Fruit fly (Drosophila melanogaster): ENCODE data around the gene msd1.
A peak's percentile ranks its signal among the peaks of the same experiment; 100 is the strongest.

msd1 gene

DNA sequence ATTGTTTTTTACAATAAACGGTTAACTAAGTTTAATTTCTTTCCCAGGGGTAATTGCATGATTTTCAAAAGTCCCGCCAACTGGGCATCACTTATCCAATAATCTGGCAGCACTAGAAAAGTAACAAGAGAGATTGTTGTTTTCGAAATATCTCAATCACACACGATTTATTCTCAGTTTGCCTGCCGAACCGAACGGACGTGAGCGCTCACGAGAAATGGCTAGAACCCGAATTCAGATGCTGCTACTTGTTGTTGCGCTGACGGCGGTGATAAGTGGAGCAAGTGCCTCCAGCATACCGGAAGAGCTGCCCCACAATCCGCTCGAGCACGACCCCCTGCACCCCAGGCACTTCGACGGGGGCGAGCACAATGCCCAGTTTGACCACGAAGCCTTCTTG, 33.0 kb upstream of the msd1 start, which contains the start of gene scf:
Gene scf (plus strand): TSS at position 164 of the 400 bp plus-strand sequence.
- peak; percentile 99 for TF ChIP-seq fru (GFP tag; optimal IDR thresholded peaks at IDR 0.05)
- TF ChIP-seq Dif (GFP tag; optimal IDR thresholded peaks at IDR 0.05; ENCODE audit: partially characterized antibody) = peak; percentile 57
- no peak for TF ChIP-seq dsf (GFP tag; optimal IDR thresholded peaks at IDR 0.05; ENCODE audit: borderline replicate concordance)
- TF ChIP-seq Sp1 (GFP tag; optimal IDR thresholded peaks at IDR 0.05) = peak; percentile 22
- TF ChIP-seq Rel (GFP tag; optimal IDR thresholded peaks at IDR 0.05) = no peak
- peak; percentile 58 for TF ChIP-seq Rel (tag; optimal IDR thresholded peaks at IDR 0.05)
- peak; percentile 63 for TF ChIP-seq Myc (optimal IDR thresholded peaks at IDR 0.05)
- TF ChIP-seq sage (GFP tag; optimal IDR thresholded peaks at IDR 0.05) = no peak
- peak; percentile 4 for TF ChIP-seq woc (GFP tag; optimal IDR thresholded peaks at IDR 0.05)

DNA sequence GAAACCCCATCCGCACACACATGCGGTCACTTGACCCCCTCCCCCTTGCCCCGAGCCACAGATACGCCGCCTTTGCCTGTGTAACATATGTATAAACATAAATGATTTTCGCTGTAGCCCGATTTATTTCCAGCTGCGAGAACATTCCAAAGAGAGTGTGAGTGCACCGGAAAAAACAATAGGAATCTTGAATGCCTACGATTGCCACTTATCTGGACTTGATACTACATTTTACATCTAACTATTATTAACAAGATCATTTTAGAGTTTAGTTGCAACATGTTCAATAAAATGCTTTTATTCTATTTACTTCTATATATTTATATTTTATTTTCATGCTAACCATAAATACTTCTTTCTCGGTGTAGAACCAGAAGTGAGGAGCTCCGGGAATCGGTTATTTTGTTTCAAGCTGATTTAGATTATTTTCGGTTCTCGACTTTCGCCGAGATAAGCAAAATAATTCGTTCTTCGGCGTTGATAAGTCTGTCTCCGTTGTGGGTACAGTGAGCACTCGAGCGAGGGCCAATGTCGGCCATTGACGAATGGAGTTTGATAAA, 31.4 kb upstream of the msd1 start:
- TF ChIP-seq fru (GFP tag; optimal IDR thresholded peaks at IDR 0.05) = peak; percentile 80
- peak; percentile 74 for TF ChIP-seq sv (GFP tag; optimal IDR thresholded peaks at IDR 0.05)
- TF ChIP-seq h (GFP tag; optimal IDR thresholded peaks at IDR 0.05) = peak; percentile 80
- TF ChIP-seq usp (GFP tag; optimal IDR thresholded peaks at IDR 0.05) = no peak
- no peak for TF ChIP-seq CG32264 (GFP tag; optimal IDR thresholded peaks at IDR 0.05)
- TF ChIP-seq HLH106 (tag; optimal IDR thresholded peaks at IDR 0.05) = peak; percentile 80
- TF ChIP-seq pan (optimal IDR thresholded peaks at IDR 0.05) = no peak
- peak; percentile 28 for TF ChIP-seq woc (GFP tag; optimal IDR thresholded peaks at IDR 0.05)
- TF ChIP-seq CG9705 (GFP tag; optimal IDR thresholded peaks at IDR 0.05) = peak; percentile 36
- TF ChIP-seq brk (GFP tag; optimal IDR thresholded peaks at IDR 0.05) = no peak
- TF ChIP-seq GATAd (GFP tag; optimal IDR thresholded peaks at IDR 0.05) = no peak
- TF ChIP-seq dsf (GFP tag; optimal IDR thresholded peaks at IDR 0.05; ENCODE audit: borderline replicate concordance) = no peak
- TF ChIP-seq rgr (GFP tag; optimal IDR thresholded peaks at IDR 0.05) = peak; percentile 76
- TF ChIP-seq ey (GFP tag; optimal IDR thresholded peaks at IDR 0.05) = peak; percentile 68
- TF ChIP-seq Jra (GFP tag; optimal IDR thresholded peaks at IDR 0.05) = no peak
- no peak for TF ChIP-seq Rel (GFP tag; optimal IDR thresholded peaks at IDR 0.05)
- TF ChIP-seq Rel (tag; optimal IDR thresholded peaks at IDR 0.05) = peak; percentile 54
- no peak for TF ChIP-seq Dfd (GFP tag; optimal IDR thresholded peaks at IDR 0.05)
- peak; percentile 78 for TF ChIP-seq Sp1 (GFP tag; optimal IDR thresholded peaks at IDR 0.05)
- peak; percentile 79 for TF ChIP-seq psq (GFP tag; optimal IDR thresholded peaks at IDR 0.05)
- peak; percentile 84 for TF ChIP-seq OdsH (GFP tag; optimal IDR thresholded peaks at IDR 0.05)
- TF ChIP-seq Hr78 (GFP tag; optimal IDR thresholded peaks at IDR 0.05) = no peak
- peak in 1 of 2 experiments; percentile 74 for TF ChIP-seq foxo (GFP tag; optimal IDR thresholded peaks at IDR 0.05)
- TF ChIP-seq dmrt93B (GFP tag; optimal IDR thresholded peaks at IDR 0.05) = no peak
- no peak for TF ChIP-seq Mio (GFP tag; optimal IDR thresholded peaks at IDR 0.05)
- TF ChIP-seq jim (GFP tag; optimal IDR thresholded peaks at IDR 0.05) = no peak
- TF ChIP-seq br (GFP tag; optimal IDR thresholded peaks at IDR 0.05) = peak; percentile 59

DNA sequence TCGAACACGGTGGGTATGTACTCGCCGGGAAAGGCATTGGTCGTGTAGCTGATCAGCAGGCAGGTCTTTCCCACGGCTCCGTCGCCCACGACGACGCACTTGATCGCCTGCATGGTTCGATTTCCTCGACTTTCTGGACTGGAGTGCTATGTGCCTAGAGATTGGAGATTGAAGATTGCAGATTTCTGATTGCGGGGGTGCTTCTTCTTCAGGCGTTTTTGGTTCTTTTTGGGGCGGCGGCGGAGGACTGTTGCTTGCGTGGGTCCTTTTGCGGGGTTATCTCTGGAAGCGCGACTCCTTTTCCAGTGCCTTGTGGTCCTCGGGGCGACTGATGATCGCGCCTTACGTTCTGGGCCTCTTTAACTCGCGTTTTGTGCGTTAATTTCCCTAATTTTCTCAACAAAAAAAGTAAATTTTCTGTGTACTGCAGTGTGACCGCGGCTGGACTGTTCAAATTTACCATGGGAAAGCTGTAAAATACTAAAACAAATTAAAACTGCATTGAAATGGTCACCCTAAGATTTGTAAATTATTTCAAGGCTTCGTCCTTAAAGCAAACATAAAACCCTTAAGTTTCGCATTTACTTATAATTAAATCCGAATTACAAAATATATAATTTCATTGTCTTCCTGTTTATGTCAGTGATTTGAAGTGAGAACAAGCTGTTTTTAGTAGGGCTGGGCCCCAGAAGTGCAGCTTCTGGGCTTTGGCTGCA, 29.2 kb upstream of the msd1 start, which contains the start of the genes Rac1 and Acat2:
Gene Rac1 (minus strand): TSS at position 450 of the 716 bp plus-strand sequence.
Gene Acat2 (plus strand): TSS at position 711 of the 716 bp plus-strand sequence.
- TF ChIP-seq Abd-B (GFP tag; optimal IDR thresholded peaks at IDR 0.05) = no peak
- TF ChIP-seq HLH106 (tag; optimal IDR thresholded peaks at IDR 0.05) = no peak
- peak; percentile 32 for TF ChIP-seq Myc (optimal IDR thresholded peaks at IDR 0.05)
- no peak for TF ChIP-seq Hr83 (GFP tag; optimal IDR thresholded peaks at IDR 0.05; ENCODE audit: poor library complexity, severe bottlenecking)
- no peak for TF ChIP-seq tai (GFP tag; optimal IDR thresholded peaks at IDR 0.05)
- TF ChIP-seq dmrt93B (GFP tag; optimal IDR thresholded peaks at IDR 0.05) = no peak
- TF ChIP-seq OdsH (GFP tag; optimal IDR thresholded peaks at IDR 0.05) = no peak
- TF ChIP-seq GATAd (GFP tag; optimal IDR thresholded peaks at IDR 0.05) = no peak
- TF ChIP-seq h (GFP tag; optimal IDR thresholded peaks at IDR 0.05) = no peak
- peak; percentile 4 for TF ChIP-seq sv (GFP tag; optimal IDR thresholded peaks at IDR 0.05)
- TF ChIP-seq fru (GFP tag; optimal IDR thresholded peaks at IDR 0.05) = no peak
- TF ChIP-seq Sp1 (GFP tag; optimal IDR thresholded peaks at IDR 0.05) = no peak
- no peak for TF ChIP-seq Hr78 (GFP tag; optimal IDR thresholded peaks at IDR 0.05)
- TF ChIP-seq brk (GFP tag; optimal IDR thresholded peaks at IDR 0.05) = no peak
- TF ChIP-seq Rel (GFP tag; optimal IDR thresholded peaks at IDR 0.05) = no peak
- peak; percentile 36 for TF ChIP-seq Rel (tag; optimal IDR thresholded peaks at IDR 0.05)
- TF ChIP-seq ey (GFP tag; optimal IDR thresholded peaks at IDR 0.05) = no peak
- TF ChIP-seq Vsx2 (GFP tag; optimal IDR thresholded peaks at IDR 0.05; ENCODE audit: partially characterized antibody) = no peak

Measured in whole organism, wandering third instar larva.